Worm (Caenorhabditis elegans): ENCODE measurements around the gene col-12.
A peak's percentile ranks its signal among the peaks of the same experiment; 100 is the strongest.

Gene col-12

DNA sequence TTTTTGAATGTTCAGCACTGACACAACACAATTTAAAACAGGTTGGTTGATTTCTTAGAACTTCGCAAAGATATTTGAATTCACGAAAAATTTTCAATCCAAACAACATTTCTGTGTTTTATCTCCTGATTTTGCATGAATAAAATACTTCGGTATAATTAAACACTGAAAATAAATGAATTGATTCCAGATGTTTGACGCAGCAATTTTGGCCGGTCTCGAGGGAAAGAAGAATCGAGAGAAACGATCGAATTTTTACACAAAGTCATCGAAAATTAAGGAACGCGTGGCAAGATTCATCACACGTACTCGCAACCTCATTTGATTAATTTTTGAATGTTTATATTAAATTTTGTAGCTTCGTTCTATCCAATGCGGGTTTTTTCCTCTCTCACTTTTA lies 39.2 kb upstream of the col-12 start:
- TF ChIP-seq daf-8 (GFP tag; IDR thresholded peaks at IDR 0.05) (no peak), aha-1 (tag) (peak; percentile 27)

DNA sequence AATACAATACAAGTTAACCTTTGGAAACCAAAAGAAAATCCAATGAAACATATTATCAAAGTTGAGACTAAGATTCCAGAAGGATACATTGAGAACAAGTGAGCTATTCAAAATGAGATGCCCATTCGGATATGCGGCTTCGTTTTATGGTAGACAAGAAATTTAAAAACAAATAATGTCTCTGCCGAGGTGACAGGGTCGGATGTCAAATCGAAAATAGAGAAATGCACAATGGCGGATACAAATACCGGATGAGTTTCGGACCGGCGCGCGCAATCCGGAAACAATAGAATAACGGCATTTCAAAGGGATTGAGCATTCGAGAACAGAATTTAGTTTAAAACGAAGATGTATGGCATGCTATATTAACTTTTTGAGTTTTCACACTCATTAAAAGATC lies 38.3 kb upstream of the col-12 start, which contains the start of gene F22E12.3:
Gene F22E12.3, minus strand, starts transcription at position 101 of the 400 bp plus-strand sequence.
- TF ChIP-seq nhr-48 (tag; optimal IDR thresholded peaks at IDR 0.05) = no peak
- TF ChIP-seq zfp-3 (GFP tag; conservative IDR thresholded peaks at IDR 0.05) = no peak
- no peak for TF ChIP-seq snpc-1.2 (GFP tag; IDR thresholded peaks at IDR 0.05)
- no peak for TF ChIP-seq lin-39 (tag; optimal IDR thresholded peaks at IDR 0.05)
- no peak for TF ChIP-seq zfp-2 (tag; optimal IDR thresholded peaks at IDR 0.05)
- TF ChIP-seq daf-16 (GFP tag; optimal IDR thresholded peaks at IDR 0.05) = no peak
- TF ChIP-seq daf-16 (tag; optimal IDR thresholded peaks at IDR 0.05) = no peak
- no peak for TF ChIP-seq ztf-7 (tag; optimal IDR thresholded peaks at IDR 0.05)
- no peak for TF ChIP-seq F44E2.7 (GFP tag; IDR thresholded peaks at IDR 0.05)
- no peak for TF ChIP-seq Y75B8A.6 (GFP tag; IDR thresholded peaks at IDR 0.05)
- TF ChIP-seq madf-9 (GFP tag; conservative IDR thresholded peaks at IDR 0.05) = no peak
- TF ChIP-seq nhr-76 (tag; optimal IDR thresholded peaks at IDR 0.05) = no peak
- no peak for TF ChIP-seq nhr-10 (tag; optimal IDR thresholded peaks at IDR 0.05)
- TF ChIP-seq ZK337.2 (GFP tag; IDR thresholded peaks at IDR 0.05) = no peak

DNA sequence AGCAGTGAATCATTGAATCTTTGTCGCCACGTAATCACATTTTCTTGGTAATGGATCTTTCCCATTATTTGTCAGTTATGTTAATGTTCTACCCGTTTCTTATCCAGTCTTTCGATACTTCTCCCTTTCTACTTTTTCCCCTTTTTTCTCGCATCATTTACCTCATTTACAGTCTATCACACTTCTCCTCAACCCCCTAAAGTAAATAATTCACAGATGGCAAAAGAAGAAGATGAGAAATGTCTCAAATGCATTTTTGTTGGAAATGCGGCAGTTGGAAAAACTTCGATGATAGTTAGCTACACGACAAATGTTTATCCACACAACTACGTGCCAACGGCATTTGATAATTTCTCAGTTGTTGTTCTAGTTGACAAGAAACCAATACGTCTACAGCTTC lies 37.1 kb upstream of the col-12 start, which contains the start of gene chw-1:
Gene chw-1, plus strand, starts transcription at position 217 of the 400 bp plus-strand sequence.
- TF ChIP-seq unc-62 (GFP tag; optimal IDR thresholded peaks at IDR 0.05 in 1 of 2) (peak in 1 of 2 experiments; percentile 94), unc-62 (tag; optimal IDR thresholded peaks at IDR 0.05) (no peak), set-16 (GFP tag; IDR thresholded peaks at IDR 0.05) (no peak)

DNA sequence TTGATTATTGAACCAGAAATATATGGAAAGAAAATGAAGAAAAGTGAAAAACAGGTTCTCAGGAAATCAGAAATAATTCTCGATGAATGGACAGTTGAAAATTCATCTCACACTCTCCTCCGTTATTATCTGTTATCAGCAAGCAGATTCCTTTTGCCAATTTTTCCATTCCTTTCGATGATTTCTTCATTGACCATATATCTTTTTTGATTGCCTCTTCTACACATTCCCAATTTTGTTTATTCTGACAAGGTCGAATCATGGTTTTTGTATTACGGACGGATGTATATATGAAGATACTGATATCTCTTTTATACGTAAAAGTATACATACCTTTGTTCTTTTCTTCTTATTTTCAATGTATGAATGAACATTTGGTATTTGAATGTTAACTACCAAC lies 35.7 kb upstream of the col-12 start:
- TF ChIP-seq unc-62 (GFP tag; optimal IDR thresholded peaks at IDR 0.05 in 1 of 2) (peak in 1 of 2 experiments; percentile 82), unc-62 (tag; optimal IDR thresholded peaks at IDR 0.05) (no peak), nhr-28 (tag; optimal IDR thresholded peaks at IDR 0.05) (peak; percentile 4), nhr-48 (tag; optimal IDR thresholded peaks at IDR 0.05) (no peak), fos-1 (tag; optimal IDR thresholded peaks at IDR 0.05) (no peak)

DNA sequence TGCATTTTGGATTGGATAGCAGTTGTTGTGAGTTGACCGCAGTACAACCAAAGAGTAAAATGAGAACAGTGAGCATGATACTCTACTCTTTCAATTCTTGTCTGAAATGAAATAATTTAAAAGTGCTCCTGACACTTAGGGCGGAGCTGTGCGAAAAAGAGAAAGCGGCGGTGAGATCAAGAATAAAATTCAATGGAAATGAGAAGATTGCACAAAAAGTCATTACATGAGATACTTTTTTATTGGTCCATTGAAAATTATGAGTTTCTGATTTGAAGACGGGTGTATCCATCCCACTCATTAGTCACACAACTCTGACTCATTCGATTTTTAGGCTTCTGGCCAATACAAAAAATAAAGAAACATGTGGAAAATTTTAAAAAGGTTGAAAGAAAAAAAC lies 32.2 kb upstream of the col-12 start, which contains the start of gene F22E12.1:
Gene F22E12.1, minus strand, starts transcription at position 101 of the 400 bp plus-strand sequence.
- TF ChIP-seq dpl-1 (GFP tag; optimal IDR thresholded peaks at IDR 0.05) (no peak), php-3 (GFP tag; IDR thresholded peaks at IDR 0.05) (no peak), snpc-1.2 (GFP tag; IDR thresholded peaks at IDR 0.05) (no peak), skn-1 (tag; optimal IDR thresholded peaks at IDR 0.05) (no peak), spr-1 (tag; optimal IDR thresholded peaks at IDR 0.05) (no peak), mes-2 (tag; optimal IDR thresholded peaks at IDR 0.05; ENCODE audit: poor library complexity, severe bottlenecking) (no peak), cey-2 (tag; optimal IDR thresholded peaks at IDR 0.05; ENCODE audit: borderline replicate concordance, insufficient read depth) (no peak), lim-7 (GFP tag; IDR thresholded peaks at IDR 0.05) (no peak), rbr-2 (tag; optimal IDR thresholded peaks at IDR 0.05) (no peak), arid-1 (GFP tag; conservative IDR thresholded peaks at IDR 0.05) (no peak), ceh-20 (GFP tag; IDR thresholded peaks at IDR 0.05) (no peak), fos-1 (tag; optimal IDR thresholded peaks at IDR 0.05) (no peak), dmd-9 (GFP tag; IDR thresholded peaks at IDR 0.05) (no peak), nhr-10 (tag; optimal IDR thresholded peaks at IDR 0.05) (no peak), vab-7 (GFP tag; IDR thresholded peaks at IDR 0.05) (no peak), ZK337.2 (GFP tag; IDR thresholded peaks at IDR 0.05) (no peak)

DNA sequence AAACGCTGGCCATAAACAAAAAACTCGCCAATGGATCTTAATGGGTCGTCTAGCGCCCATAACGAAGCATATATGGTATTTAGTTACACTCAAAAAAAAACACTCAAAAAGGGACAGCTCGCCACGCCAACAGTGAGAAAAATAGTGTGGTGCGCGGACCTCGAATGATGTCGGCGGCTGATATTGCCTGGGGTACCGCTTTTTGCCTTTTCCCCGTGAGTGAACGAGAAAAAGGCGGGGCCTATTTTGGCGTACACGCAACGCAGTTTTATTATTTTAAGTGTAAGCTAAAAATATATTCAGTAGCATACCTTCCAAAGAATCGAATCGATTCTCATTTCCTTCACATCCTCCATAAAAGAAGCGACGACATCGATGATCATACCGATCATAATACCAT lies 31.8 kb upstream of the col-12 start:
- 0 out of 2 replicates have a peak, but pooled peaks have one; percentile 46 for TF ChIP-seq snpc-1.2 (GFP tag; IDR thresholded peaks at IDR 0.05)
